Worm (Caenorhabditis elegans) whole organism, young adult: Measurements from ENCODE around the gene R08F11.1.

ENCODE experiments used
- B0336.3 ChIP-seq: fragments of 200-800 bp; sonication (Bioruptor generic); IDR thresholded peaks from 2 replicates; pipeline ENCODE4 v1.3.6; 2022; ENCODE audit warnings: missing genetic modification characterization, missing compliant biosample characterization
- ZK185.1 ChIP-seq: sonication (generic microtip); optimal IDR thresholded peaks from 2 replicates; lab custom pipeline; 2016; ENCODE audit warnings: mild to moderate bottlenecking, missing genetic modification characterization, missing compliant biosample characterization; ENCODE audit not compliant: poor library complexity, severe bottlenecking
- ama-1 ChIP-seq, 3 experiments: fragments of 150-350 bp in 1 of 3; sonication (generic microtip) in 2 of 3; optimal IDR thresholded peaks; 2 replicates each; lab custom pipeline; 2014 to 2018; ENCODE audit warnings: missing biosample characterization in 2 of 3, missing genetic modification characterization in 2 of 3, missing genetic modification reagents in 2 of 3
- atf-7 ChIP-seq: sonication (generic microtip); optimal IDR thresholded peaks from 2 replicates; lab custom pipeline; 2017; ENCODE audit warnings: mild to moderate bottlenecking, missing genetic modification characterization, missing compliant biosample characterization
- egl-18 ChIP-seq: fragments of 200-800 bp; sonication (Bioruptor generic); IDR thresholded peaks from 2 replicates; pipeline ENCODE4 v1.3.6; 2022; ENCODE audit warnings: missing genetic modification reagents, missing genetic modification characterization, missing compliant biosample characterization
- ets-4 ChIP-seq: fragments of 200-800 bp; sonication (Bioruptor generic); optimal IDR thresholded peaks from 2 replicates; lab custom pipeline; 2018; ENCODE audit warnings: mild to moderate bottlenecking, missing genetic modification characterization, missing compliant biosample characterization
- madf-8 ChIP-seq: fragments of 200-800 bp; sonication (Bioruptor generic); conservative IDR thresholded peaks from 2 replicates; pipeline ENCODE4 v1.3.6; 2022; ENCODE audit warnings: missing genetic modification reagents, missing genetic modification characterization, missing compliant biosample characterization
- nfya-1 ChIP-seq: sonication (generic microtip); optimal IDR thresholded peaks from 2 replicates; lab custom pipeline; 2017; ENCODE audit warnings: antibody characterized with exemption, missing compliant biosample characterization, missing genetic modification characterization, borderline replicate concordance; ENCODE audit not compliant: insufficient read depth
- ztf-6 ChIP-seq: fragments of 200-800 bp; sonication (Bioruptor generic); IDR thresholded peaks from 2 replicates; pipeline ENCODE4 v1.3.6; 2022; ENCODE audit warnings: missing genetic modification reagents, missing genetic modification characterization, missing compliant biosample characterization

- TF ChIP-seq nfya-1 (tag; lab: Kevin White, UChicago) (no peak), madf-8 (GFP tag; lab: Robert Waterston, UW) (no peak), ama-1 (optimal IDR thresholded peaks at IDR 0.05; lab: Kevin White, UChicago) (no peak), ama-1 (GFP tag; optimal IDR thresholded peaks at IDR 0.05; lab: Kevin White, UChicago) (no peak), ets-4 (no peak), ZK185.1 (tag; lab: Kevin White, UChicago) (no peak), egl-18 (GFP tag; lab: Robert Waterston, UW) (no peak), ztf-6 (GFP tag; lab: Robert Waterston, UW) (no peak), B0336.3 (no peak), atf-7 (tag; lab: Kevin White, UChicago) (no peak)
These were observed 24.3 kb upstream of the R08F11.1 start, which contains the start of gene srw-6 for ce11 chrV:3808336-3808735.
